Worm (Caenorhabditis elegans) whole organism, early embryonic: ENCODE measurements around the gene W03F9.2.

Source experiments
- B0310.2 ChIP-seq: sonication (generic microtip); optimal IDR thresholded peaks from 2 replicates; lab custom pipeline; 2016; ENCODE audit warnings: mild to moderate bottlenecking, missing genetic modification characterization, missing compliant biosample characterization
- F13C5.2 ChIP-seq: sonication (generic microtip); optimal IDR thresholded peaks from 2 replicates; lab custom pipeline; 2017; ENCODE audit warnings: mild to moderate bottlenecking, missing genetic modification characterization, inconsistent platforms, missing compliant biosample characterization
- aly-1 ChIP-seq: sonication (generic microtip); optimal IDR thresholded peaks from 2 replicates; lab custom pipeline; 2016; ENCODE audit warnings: missing genetic modification characterization, missing compliant biosample characterization
- ama-1 ChIP-seq: fragments of 150-350 bp; optimal IDR thresholded peaks from 2 replicates; lab custom pipeline; 2014
- ceh-13 ChIP-seq: fragments of 200-800 bp; sonication (Bioruptor generic); optimal IDR thresholded peaks from 2 replicates; lab custom pipeline; 2018; ENCODE audit warnings: mild to moderate bottlenecking, missing genetic modification characterization, missing compliant biosample characterization
- ceh-36 ChIP-seq: sonication (generic microtip); optimal IDR thresholded peaks from 2 replicates; lab custom pipeline; 2016; ENCODE audit warnings: missing genetic modification characterization, inconsistent platforms, missing compliant biosample characterization
- ets-7 ChIP-seq: sonication (generic microtip); optimal IDR thresholded peaks from 2 replicates; lab custom pipeline; 2016; ENCODE audit warnings: missing genotype, missing genetic modification characterization, missing compliant biosample characterization
- flt-1 ChIP-seq: fragments of 200-800 bp; sonication (Bioruptor generic); IDR thresholded peaks from 2 replicates; pipeline ENCODE4 v1.3.6; 2022; ENCODE audit warnings: missing genetic modification characterization, missing compliant biosample characterization
- hmbx-1 ChIP-seq: sonication (generic microtip); optimal IDR thresholded peaks from 2 replicates; lab custom pipeline; 2016; ENCODE audit warnings: mild to moderate bottlenecking, missing genetic modification characterization, missing compliant biosample characterization
- hmg-4 ChIP-seq: fragments of 200-800 bp; sonication (Bioruptor generic); optimal IDR thresholded peaks from 2 replicates; lab custom pipeline; 2018; ENCODE audit warnings: mild to moderate bottlenecking, missing genetic modification characterization, missing compliant biosample characterization
- hnd-1 ChIP-seq: sonication (generic microtip); optimal IDR thresholded peaks from 2 replicates; lab custom pipeline; 2016; ENCODE audit warnings: missing genetic modification characterization, missing compliant biosample characterization
- pes-1 ChIP-seq: fragments of 200-800 bp; sonication (Bioruptor generic); IDR thresholded peaks from 2 replicates; pipeline ENCODE4 v1.3.6; 2022; ENCODE audit warnings: missing genetic modification reagents, missing genetic modification characterization, missing compliant biosample characterization
- scrt-1 ChIP-seq: fragments of 200-800 bp; sonication (Bioruptor generic); IDR thresholded peaks from 2 replicates; pipeline ENCODE4 v1.3.6; 2022; ENCODE audit warnings: missing genetic modification characterization, missing compliant biosample characterization
- sea-1 ChIP-seq: fragments of 200-800 bp; sonication (Bioruptor generic); conservative IDR thresholded peaks from 2 replicates; pipeline ENCODE4 v1.3.6; 2022; ENCODE audit warnings: missing genetic modification characterization, missing compliant biosample characterization
- tbx-11 ChIP-seq: fragments of 200-800 bp; sonication (Bioruptor generic); IDR thresholded peaks from 2 replicates; pipeline ENCODE4 v1.3.6; 2022; ENCODE audit warnings: missing genetic modification characterization, missing compliant biosample characterization
- tbx-37 ChIP-seq: fragments of 200-800 bp; sonication (Bioruptor generic); conservative IDR thresholded peaks from 2 replicates; pipeline ENCODE4 v1.3.6; 2022; ENCODE audit warnings: missing genetic modification reagents, missing genetic modification characterization, missing compliant biosample characterization
- tra-4 ChIP-seq: sonication (generic microtip); optimal IDR thresholded peaks from 2 replicates; lab custom pipeline; 2017; ENCODE audit warnings: missing genetic modification characterization, missing compliant biosample characterization

The W03F9.2 gene

ce11 chrV:156044-156869 lies 28.4 kb upstream of the W03F9.2 start, which contains the start of gene ttb-1:
TSS of gene ttb-1 (plus strand) at chrV:156819.
- TF ChIP-seq tbx-37 (GFP tag; lab: Robert Waterston, UW) (peak; percentile 53), hmbx-1 (tag; lab: Kevin White, UChicago) (no peak), sea-1 (GFP tag; lab: Robert Waterston, UW) (0 out of 2 replicates have a peak, but pooled peaks have one; percentile 19), pes-1 (GFP tag; lab: Robert Waterston, UW) (peak; percentile 68), ets-7 (tag; lab: Kevin White, UChicago) (no peak)

ce11 chrV:155215-155614 lies 27.4 kb upstream of the W03F9.2 start:
- TF ChIP-seq tbx-37 (GFP tag; lab: Robert Waterston, UW): no peak
- TF ChIP-seq tra-4 (tag; lab: Kevin White, UChicago): no peak
- TF ChIP-seq aly-1 (tag; lab: Kevin White, UChicago): peak; percentile 45
- TF ChIP-seq ceh-36: no peak
- no peak for TF ChIP-seq ets-7 (tag; lab: Kevin White, UChicago)
- no peak for TF ChIP-seq hnd-1 (tag; lab: Kevin White, UChicago)
- TF ChIP-seq ama-1 (lab: Kevin White, UChicago): no peak
- peak; percentile 61; the same call in 1 of the 2 replicates for TF ChIP-seq scrt-1 (GFP tag; lab: Robert Waterston, UW)
- TF ChIP-seq ceh-13 (GFP tag; lab: Kevin White, UChicago): no peak
- TF ChIP-seq F13C5.2 (tag; lab: Kevin White, UChicago): no peak
- no peak for TF ChIP-seq flt-1 (GFP tag; lab: Robert Waterston, UW)
- TF ChIP-seq hmbx-1 (tag; lab: Kevin White, UChicago): no peak
- TF ChIP-seq B0310.2 (tag; lab: Kevin White, UChicago): no peak
- peak; percentile 80 for TF ChIP-seq hmg-4
- TF ChIP-seq tbx-11: peak; percentile 41; the same call in 1 of the 2 replicates
- no peak for TF ChIP-seq sea-1 (GFP tag; lab: Robert Waterston, UW)
- TF ChIP-seq pes-1 (GFP tag; lab: Robert Waterston, UW): peak; percentile 30; the same call in 1 of the 2 replicates

- TF ChIP-seq ama-1 (lab: Kevin White, UChicago) (no peak), ceh-36 (no peak), sea-1 (GFP tag; lab: Robert Waterston, UW) (no peak), flt-1 (GFP tag; lab: Robert Waterston, UW) (no peak), aly-1 (tag; lab: Kevin White, UChicago) (peak; percentile 22), tra-4 (tag; lab: Kevin White, UChicago) (no peak), hnd-1 (tag; lab: Kevin White, UChicago) (no peak), ceh-13 (GFP tag; lab: Kevin White, UChicago) (no peak), hmg-4 (peak; percentile 65), pes-1 (GFP tag; lab: Robert Waterston, UW) (no peak), F13C5.2 (tag; lab: Kevin White, UChicago) (no peak), scrt-1 (GFP tag; lab: Robert Waterston, UW) (no peak), hmbx-1 (tag; lab: Kevin White, UChicago) (no peak)
Measured at ce11 chrV:153867-154266, 26.0 kb upstream of the W03F9.2 start.

- TF ChIP-seq hmg-4: peak; percentile 66
- TF ChIP-seq tra-4 (tag; lab: Kevin White, UChicago): no peak
- TF ChIP-seq hmbx-1 (tag; lab: Kevin White, UChicago): no peak
- TF ChIP-seq sea-1 (GFP tag; lab: Robert Waterston, UW): no peak
- TF ChIP-seq scrt-1 (GFP tag; lab: Robert Waterston, UW): no peak
- peak; percentile 47; the same call in 1 of the 2 replicates for TF ChIP-seq pes-1 (GFP tag; lab: Robert Waterston, UW)
- no peak for TF ChIP-seq ama-1 (lab: Kevin White, UChicago)
- no peak for TF ChIP-seq tbx-37 (GFP tag; lab: Robert Waterston, UW)
- TF ChIP-seq ets-7 (tag; lab: Kevin White, UChicago): no peak
- TF ChIP-seq aly-1 (tag; lab: Kevin White, UChicago): no peak
- TF ChIP-seq ceh-13 (GFP tag; lab: Kevin White, UChicago): no peak
- TF ChIP-seq flt-1 (GFP tag; lab: Robert Waterston, UW): no peak
- peak; percentile 14 for TF ChIP-seq F13C5.2 (tag; lab: Kevin White, UChicago)
- TF ChIP-seq B0310.2 (tag; lab: Kevin White, UChicago): no peak
- TF ChIP-seq ceh-36: no peak
- no peak for TF ChIP-seq tbx-11
- TF ChIP-seq hnd-1 (tag; lab: Kevin White, UChicago): no peak
Measured at ce11 chrV:152156-152555, 24.3 kb upstream of the W03F9.2 start.

ce11 chrV:151310-151709 lies 23.5 kb upstream of the W03F9.2 start, which contains the start of gene W03F9.4:
TSS of gene W03F9.4 (minus strand) at chrV:151388.
- TF ChIP-seq ama-1 (lab: Kevin White, UChicago): no peak
- no peak for TF ChIP-seq hmg-4
- no peak for TF ChIP-seq sea-1 (GFP tag; lab: Robert Waterston, UW)
- no peak for TF ChIP-seq B0310.2 (tag; lab: Kevin White, UChicago)
- TF ChIP-seq pes-1 (GFP tag; lab: Robert Waterston, UW): no peak
- no peak for TF ChIP-seq flt-1 (GFP tag; lab: Robert Waterston, UW)

ce11 chrV:150059-150458 lies 22.2 kb upstream of the W03F9.2 start:
- no peak for TF ChIP-seq tbx-11
- no peak for TF ChIP-seq F13C5.2 (tag; lab: Kevin White, UChicago)
- no peak for TF ChIP-seq ceh-13 (GFP tag; lab: Kevin White, UChicago)
- TF ChIP-seq tbx-37 (GFP tag; lab: Robert Waterston, UW): no peak
- no peak for TF ChIP-seq pes-1 (GFP tag; lab: Robert Waterston, UW)
- TF ChIP-seq ama-1 (lab: Kevin White, UChicago): no peak
- no peak for TF ChIP-seq flt-1 (GFP tag; lab: Robert Waterston, UW)
- no peak for TF ChIP-seq aly-1 (tag; lab: Kevin White, UChicago)
- no peak for TF ChIP-seq ets-7 (tag; lab: Kevin White, UChicago)
- TF ChIP-seq tra-4 (tag; lab: Kevin White, UChicago): no peak
- no peak for TF ChIP-seq hmg-4
- TF ChIP-seq hnd-1 (tag; lab: Kevin White, UChicago): no peak
- TF ChIP-seq ceh-36: no peak
- TF ChIP-seq sea-1 (GFP tag; lab: Robert Waterston, UW): no peak
